Fruit fly (Drosophila melanogaster) whole organism, embryonic: ENCODE measurements around the gene Alp9.
A peak's percentile ranks its signal among the peaks of the same experiment; 100 is the strongest.

Source experiments
- Bdp1 ChIP-seq: fragments of 200-800 bp; sonication (Bioruptor generic); optimal IDR thresholded peaks from 3 replicates; lab custom pipeline; 2016; ENCODE audit warnings: missing biosample characterization, missing genetic modification characterization
- BtbVII ChIP-seq: fragments of 200-800 bp; sonication (Bioruptor generic); optimal IDR thresholded peaks from 3 replicates; lab custom pipeline; 2017; ENCODE audit warnings: missing biosample characterization, mild to moderate bottlenecking, missing genetic modification characterization
- CG11085 ChIP-seq: fragments of 200-800 bp; sonication (Bioruptor generic); IDR thresholded peaks from 2 replicates; pipeline ENCODE4 v1.3.6; 2022; ENCODE audit warnings: missing biosample characterization, missing genetic modification characterization
- CG11504 ChIP-seq: fragments of 200-800 bp; sonication (Bioruptor generic); optimal IDR thresholded peaks from 3 replicates; lab custom pipeline; 2019; ENCODE audit warnings: missing biosample characterization, mild to moderate bottlenecking, missing genetic modification characterization, moderate library complexity
- CG1233 ChIP-seq: fragments of 200-800 bp; sonication (Bioruptor generic); optimal IDR thresholded peaks from 4 replicates; lab custom pipeline; 2018; ENCODE audit warnings: missing biosample characterization, mild to moderate bottlenecking, missing genetic modification characterization
- CG13424 ChIP-seq: fragments of 200-800 bp; sonication (Bioruptor generic); optimal IDR thresholded peaks from 2 replicates; lab custom pipeline; 2019; ENCODE audit warnings: missing biosample characterization, mild to moderate bottlenecking, missing genetic modification characterization, moderate library complexity
- CG14014 ChIP-seq: fragments of 200-800 bp; sonication (Bioruptor generic); IDR thresholded peaks from 2 replicates; pipeline ENCODE4 v1.3.6; 2022; ENCODE audit warnings: missing biosample characterization, missing genetic modification characterization
- CG14441 ChIP-seq: fragments of 200-800 bp; sonication (Bioruptor generic); IDR thresholded peaks from 2 replicates; pipeline ENCODE4 v1.3.6; 2022; ENCODE audit warnings: missing biosample characterization, missing genetic modification characterization
- CG18262 ChIP-seq: fragments of 200-800 bp; optimal IDR thresholded peaks from 3 replicates; lab custom pipeline; 2019; ENCODE audit warnings: missing biosample characterization, mild to moderate bottlenecking, missing genetic modification characterization, moderate library complexity
- CG2116 ChIP-seq: fragments of 200-800 bp; sonication (Bioruptor generic); optimal IDR thresholded peaks from 3 replicates; lab custom pipeline; 2018; ENCODE audit warnings: missing biosample characterization, mild to moderate bottlenecking, missing genetic modification characterization
- CG2678 ChIP-seq: fragments of 200-800 bp; sonication (Bioruptor generic); optimal IDR thresholded peaks from 3 replicates; lab custom pipeline; 2019; ENCODE audit warnings: missing biosample characterization, mild to moderate bottlenecking, missing genetic modification characterization, moderate library complexity
- CG30403 ChIP-seq: fragments of 200-800 bp; sonication (Bioruptor generic); optimal IDR thresholded peaks from 3 replicates; lab custom pipeline; 2016; ENCODE audit warnings: missing biosample characterization, missing genetic modification characterization
- CG31441 ChIP-seq: fragments of 200-800 bp; sonication (Bioruptor generic); IDR thresholded peaks from 2 replicates; pipeline ENCODE4 v1.3.6; 2022; ENCODE audit warnings: missing biosample characterization, missing genetic modification characterization
- CG3163 ChIP-seq: fragments of 200-800 bp; sonication (Bioruptor generic); optimal IDR thresholded peaks from 3 replicates; lab custom pipeline; 2016; ENCODE audit warnings: missing biosample characterization, missing genetic modification characterization
- CG32532 ChIP-seq: fragments of 200-800 bp; sonication (Bioruptor generic); IDR thresholded peaks from 2 replicates; pipeline ENCODE4 v1.3.6; 2022; ENCODE audit warnings: missing biosample characterization, missing genetic modification characterization
- CG34376 ChIP-seq: fragments of 200-800 bp; sonication (Bioruptor generic); optimal IDR thresholded peaks from 2 replicates; lab custom pipeline; 2018; ENCODE audit warnings: missing biosample characterization, mild to moderate bottlenecking, missing genetic modification characterization
- CG7745 ChIP-seq: fragments of 200-800 bp; sonication (Bioruptor generic); optimal IDR thresholded peaks from 2 replicates; lab custom pipeline; 2018; ENCODE audit warnings: missing biosample characterization, mild to moderate bottlenecking, missing genetic modification characterization, moderate library complexity
- CG8290 ChIP-seq, 3 experiments: fragments of 200-800 bp; sonication (Bioruptor generic); optimal IDR thresholded peaks; 2 replicates each; lab custom pipeline; 2016 to 2019; ENCODE audit warnings: missing biosample characterization in 3 of 3, missing genetic modification characterization in 3 of 3, mild to moderate bottlenecking in 2 of 3, moderate library complexity in 1 of 3
- CG8359 ChIP-seq: fragments of 200-800 bp; sonication (Bioruptor generic); optimal IDR thresholded peaks from 2 replicates; lab custom pipeline; 2017; ENCODE audit warnings: missing biosample characterization, mild to moderate bottlenecking, missing genetic modification characterization, borderline replicate concordance
- CG8944 ChIP-seq: fragments of 200-800 bp; sonication (Bioruptor generic); optimal IDR thresholded peaks from 3 replicates; lab custom pipeline; 2016; ENCODE audit warnings: missing biosample characterization, missing genetic modification characterization
- CHES-1-like ChIP-seq: fragments of 200-800 bp; sonication (Bioruptor generic); optimal IDR thresholded peaks from 2 replicates; lab custom pipeline; 2016; ENCODE audit warnings: missing biosample characterization, missing genetic modification characterization
- Doc2 ChIP-seq: fragments of 200-800 bp; sonication (Bioruptor generic); IDR thresholded peaks from 2 replicates; pipeline ENCODE4 v1.3.6; 2022; ENCODE audit warnings: missing biosample characterization, missing genetic modification characterization
- Eip74EF ChIP-seq, 2 experiments: fragments of 200-800 bp in 1 of 2; fragments of >200 bp in 1 of 2; sonication (Bioruptor generic) in 1 of 2; optimal IDR thresholded peaks; 2 replicates each; lab custom pipeline; 2017 to 2019; ENCODE audit warnings: missing biosample characterization in 2 of 2, missing genetic modification characterization in 2 of 2, mild to moderate bottlenecking in 1 of 2, moderate library complexity in 1 of 2
- Fer3 ChIP-seq: fragments of 200-800 bp; sonication (Bioruptor generic); optimal IDR thresholded peaks from 2 replicates; lab custom pipeline; 2018; ENCODE audit warnings: missing biosample characterization, mild to moderate bottlenecking, missing genetic modification characterization, moderate library complexity
- Lhr ChIP-seq: fragments of 200-800 bp; sonication (Bioruptor generic); optimal IDR thresholded peaks from 3 replicates; lab custom pipeline; 2017; ENCODE audit warnings: mild to moderate bottlenecking, missing biosample characterization, missing genetic modification reagents, missing genetic modification characterization
- MTF-1 ChIP-seq: fragments of 200-800 bp; sonication (Bioruptor generic); optimal IDR thresholded peaks from 2 replicates; lab custom pipeline; 2018; ENCODE audit warnings: missing biosample characterization, mild to moderate bottlenecking, missing genetic modification characterization, borderline replicate concordance
- Sox100B ChIP-seq: fragments of 200-800 bp; sonication (Bioruptor generic); optimal IDR thresholded peaks from 3 replicates; lab custom pipeline; 2018; ENCODE audit warnings: missing biosample characterization, mild to moderate bottlenecking, missing genetic modification characterization
- ara ChIP-seq: fragments of 200-800 bp; sonication (Bioruptor generic); IDR thresholded peaks from 2 replicates; pipeline ENCODE4 v1.3.6; 2022; ENCODE audit warnings: missing biosample characterization, missing genetic modification characterization
- az2 ChIP-seq: fragments of 200-800 bp; sonication (Bioruptor generic); optimal IDR thresholded peaks from 3 replicates; lab custom pipeline; 2016; ENCODE audit warnings: missing biosample characterization, missing genetic modification characterization
- caup ChIP-seq: fragments of 200-800 bp; sonication (Bioruptor generic); optimal IDR thresholded peaks from 3 replicates; lab custom pipeline; 2017; ENCODE audit warnings: missing biosample characterization, mild to moderate bottlenecking, missing genetic modification characterization, moderate library complexity; ENCODE audit not compliant: severe bottlenecking
- chinmo ChIP-seq: fragments of 200-800 bp; sonication (Bioruptor generic); IDR thresholded peaks from 4 replicates; pipeline ENCODE4 v1.3.6; 2022; ENCODE audit warnings: missing biosample characterization, missing genetic modification characterization; ENCODE audit not compliant: partially characterized antibody
- crol ChIP-seq: fragments of 200-800 bp; sonication (Bioruptor generic); IDR thresholded peaks from 2 replicates; pipeline ENCODE4 v1.3.6; 2022; ENCODE audit warnings: missing biosample characterization, missing genetic modification characterization
- dimm ChIP-seq: fragments of 200-800 bp; sonication (Bioruptor generic); IDR thresholded peaks from 2 replicates; pipeline ENCODE4 v1.3.6; 2022; ENCODE audit warnings: missing biosample characterization, missing genetic modification characterization
- fd102C ChIP-seq: fragments of 200-800 bp; sonication (Bioruptor generic); optimal IDR thresholded peaks from 2 replicates; lab custom pipeline; 2018; ENCODE audit warnings: missing biosample characterization, mild to moderate bottlenecking, missing genetic modification characterization, moderate library complexity
- fd64A ChIP-seq: fragments of 200-800 bp; sonication (Bioruptor generic); optimal IDR thresholded peaks from 3 replicates; lab custom pipeline; 2018; ENCODE audit warnings: missing biosample characterization, mild to moderate bottlenecking, missing genetic modification characterization
- grn ChIP-seq: fragments of 200-800 bp; sonication (Bioruptor generic); optimal IDR thresholded peaks from 3 replicates; lab custom pipeline; 2017; ENCODE audit warnings: missing biosample characterization, missing genetic modification characterization
- gt ChIP-seq: fragments of 200-800 bp; sonication (Bioruptor generic); IDR thresholded peaks from 2 replicates; pipeline ENCODE4 v1.3.6; 2022; ENCODE audit warnings: missing biosample characterization, missing genetic modification characterization
- hkb ChIP-seq, 2 experiments: fragments of 200-800 bp in 1 of 2; fragments of >200 bp in 1 of 2; sonication (Bioruptor generic) in 1 of 2; IDR thresholded peaks in 1 of 2; optimal IDR thresholded peaks in 1 of 2; 2 replicates each; pipeline versions ENCODE4 v1.3.6 to Lab custom; 2017 to 2022; ENCODE audit warnings: missing biosample characterization in 1 of 2, missing genetic modification characterization in 1 of 2
- lov ChIP-seq, 2 experiments: fragments of 200-800 bp in 1 of 2; fragments of >200 bp in 1 of 2; sonication (Bioruptor generic) in 1 of 2; IDR thresholded peaks in 1 of 2; optimal IDR thresholded peaks in 1 of 2; 2 replicates in 1 of 2; 3 replicates in 1 of 2; pipeline versions ENCODE4 v1.3.6 to Lab custom; 2017 to 2022; ENCODE audit warnings: missing biosample characterization in 1 of 2, missing genetic modification characterization in 1 of 2
- nau ChIP-seq: fragments of 200-800 bp; sonication (Bioruptor generic); optimal IDR thresholded peaks from 3 replicates; lab custom pipeline; 2017; ENCODE audit warnings: missing biosample characterization, mild to moderate bottlenecking, missing genetic modification characterization, missing genetic modification reagents
- oc ChIP-seq: fragments of 200-800 bp; sonication (Bioruptor generic); optimal IDR thresholded peaks from 2 replicates; lab custom pipeline; 2018; ENCODE audit warnings: missing biosample characterization, mild to moderate bottlenecking, missing genetic modification characterization, moderate library complexity
- odd ChIP-seq: fragments of 200-800 bp; sonication (Bioruptor generic); optimal IDR thresholded peaks from 2 replicates; lab custom pipeline; 2017; ENCODE audit warnings: missing biosample characterization, mild to moderate bottlenecking, missing genetic modification characterization
- prd ChIP-seq, 3 experiments: fragments of >200 bp in 2 of 3; fragments of 200-800 bp in 1 of 3; sonication (Bioruptor generic) in 1 of 3; optimal IDR thresholded peaks in 2 of 3; IDR thresholded peaks in 1 of 3; 2 replicates in 2 of 3; 3 replicates in 1 of 3; pipeline versions ENCODE4 v1.3.6 to Lab custom; 2017 to 2022; ENCODE audit warnings: missing biosample characterization in 1 of 3, missing genetic modification characterization in 1 of 3
- repo ChIP-seq: fragments of 200-800 bp; sonication (Bioruptor generic); optimal IDR thresholded peaks from 2 replicates; lab custom pipeline; 2016; ENCODE audit warnings: missing biosample characterization, missing genetic modification characterization
- sisA ChIP-seq: fragments of 200-800 bp; sonication (Bioruptor generic); IDR thresholded peaks from 2 replicates; pipeline ENCODE4 v1.3.6; 2022; ENCODE audit warnings: missing biosample characterization, missing genetic modification characterization
- tin ChIP-seq: fragments of 200-800 bp; sonication (Bioruptor generic); optimal IDR thresholded peaks from 3 replicates; lab custom pipeline; 2016; ENCODE audit warnings: missing biosample characterization, missing genetic modification characterization
- trem ChIP-seq: fragments of 200-800 bp; optimal IDR thresholded peaks from 3 replicates; lab custom pipeline; 2019; ENCODE audit warnings: missing biosample characterization, mild to moderate bottlenecking, missing genetic modification characterization, moderate library complexity
- unpg ChIP-seq: fragments of 200-800 bp; sonication (Bioruptor generic); optimal IDR thresholded peaks from 3 replicates; lab custom pipeline; 2018; ENCODE audit warnings: missing biosample characterization, mild to moderate bottlenecking, missing genetic modification characterization, moderate library complexity

Gene Alp9

dm6 chr3L:5609493-5609892, 14.2 kb downstream of the Alp9 start (continued):
- TF ChIP-seq CG31441 (peak; percentile 46; the same call in 1 of the 2 replicates), trem (peak; percentile 5), Bdp1 (GFP tag; lab: Kevin White, UChicago) (no peak), CHES-1-like (GFP tag; lab: Kevin White, UChicago) (no peak), chinmo (GFP tag; lab: Robert Waterston, UW) (no peak), Fer3 (tag; lab: Kevin White, UChicago) (no peak), CG14441 (GFP tag; lab: Robert Waterston, UW) (0 out of 2 replicates have a peak, but pooled peaks have one; percentile 26), gt (GFP tag; lab: Robert Waterston, UW) (no peak), ara (no peak), oc (tag; lab: Kevin White, UChicago) (no peak), CG18262 (tag; lab: Kevin White, UChicago) (peak; percentile 24), Eip74EF (GFP tag; optimal IDR thresholded peaks at IDR 0.05; lab: Kevin White, UChicago) (no peak), CG8290 (GFP tag; optimal IDR thresholded peaks at IDR 0.05; lab: Kevin White, UChicago) (no peak), CG8290 (tag; optimal IDR thresholded peaks at IDR 0.05; lab: Kevin White, UChicago) (no peak), Doc2 (GFP tag; lab: Robert Waterston, UW) (no peak), Lhr (GFP tag; lab: Kevin White, UChicago) (no peak), dimm (GFP tag; lab: Robert Waterston, UW) (no peak), sisA (peak; percentile 22; the same call in 1 of the 2 replicates), repo (GFP tag; lab: Kevin White, UChicago) (no peak), CG2678 (tag; lab: Kevin White, UChicago) (peak; percentile 31), tin (GFP tag; lab: Kevin White, UChicago) (no peak), az2 (GFP tag; lab: Kevin White, UChicago) (peak; percentile 8), grn (no peak), CG1233 (GFP tag; lab: Kevin White, UChicago) (no peak), CG32532 (no peak), crol (no peak), MTF-1 (GFP tag; lab: Kevin White, UChicago) (no peak), hkb (optimal IDR thresholded peaks at IDR 0.05; lab: Kevin White, UChicago) (no peak), hkb (GFP tag; IDR thresholded peaks at IDR 0.05; lab: Robert Waterston, UW) (peak; percentile 41; the same call in 1 of the 2 replicates), CG2116 (no peak), odd (GFP tag; lab: Kevin White, UChicago) (no peak), CG11085 (no peak), CG3163 (no peak), CG11504 (tag; lab: Kevin White, UChicago) (peak; percentile 63), prd (optimal IDR thresholded peaks at IDR 0.05; lab: Kevin White, UChicago) (no peak), prd (GFP tag; IDR thresholded peaks at IDR 0.05; lab: Robert Waterston, UW) (peak; percentile 19; the same call in 1 of the 3 replicates), CG30403 (peak; percentile 9), BtbVII (no peak), CG13424 (tag; lab: Kevin White, UChicago) (peak; percentile 12), fd102C (no peak), CG8944 (GFP tag; lab: Kevin White, UChicago) (no peak), CG8359 (GFP tag; lab: Kevin White, UChicago) (no peak), lov (optimal IDR thresholded peaks at IDR 0.05; lab: Kevin White, UChicago) (no peak), lov (GFP tag; IDR thresholded peaks at IDR 0.05; lab: Robert Waterston, UW) (no peak), caup (GFP tag; lab: Kevin White, UChicago) (no peak), CG7745 (tag; lab: Kevin White, UChicago) (no peak), unpg (GFP tag; lab: Kevin White, UChicago) (peak; percentile 39), nau (GFP tag; lab: Kevin White, UChicago) (no peak), CG14014 (GFP tag; lab: Robert Waterston, UW) (0 out of 2 replicates have a peak, but pooled peaks have one; percentile 26), CG34376 (no peak), fd64A (GFP tag; lab: Kevin White, UChicago) (no peak), Sox100B (GFP tag; lab: Kevin White, UChicago) (peak; percentile 19)
